Fruit fly (Drosophila melanogaster): ENCODE results near the gene Gmd.

Gmd gene

dm6 chr2L:4981278-4981966 lies 4.6 kb upstream of the Gmd start, which contains the start of the genes CG8892 and CG34126 (continued):
- TF ChIP-seq exex (tag; optimal IDR thresholded peaks at IDR 0.05) (peak; percentile 83), kah (GFP tag; optimal IDR thresholded peaks at IDR 0.05) (peak; percentile 87), fd3F (GFP tag; optimal IDR thresholded peaks at IDR 0.05) (peak; percentile 95), BEAF-32 (GFP tag; optimal IDR thresholded peaks at IDR 0.05) (peak; percentile 68), HmgZ (tag; optimal IDR thresholded peaks at IDR 0.05) (peak; percentile 98), CG32772 (GFP tag; IDR thresholded peaks at IDR 0.05) (peak; percentile 96), CG1529 (GFP tag; optimal IDR thresholded peaks at IDR 0.05) (peak; percentile 94), psq (GFP tag; optimal IDR thresholded peaks at IDR 0.05) (peak; percentile 93), CG4328 (GFP tag; optimal IDR thresholded peaks at IDR 0.05) (peak; percentile 97), CG32532 (GFP tag; IDR thresholded peaks at IDR 0.05) (peak; percentile 96), CG8478 (optimal IDR thresholded peaks at IDR 0.05) (no peak), CG12219 (GFP tag; optimal IDR thresholded peaks at IDR 0.05) (peak; percentile 86), CG10543 (GFP tag; optimal IDR thresholded peaks at IDR 0.05) (peak; percentile 98), CG13775 (GFP tag; optimal IDR thresholded peaks at IDR 0.05) (peak; percentile 99), Mad (GFP tag; optimal IDR thresholded peaks at IDR 0.05) (peak; percentile 97), tup (GFP tag; optimal IDR thresholded peaks at IDR 0.05) (peak; percentile 95), CG12236 (GFP tag; optimal IDR thresholded peaks at IDR 0.05) (peak; percentile 87), da (GFP tag; optimal IDR thresholded peaks at IDR 0.05) (peak; percentile 90), CG17361 (GFP tag; IDR thresholded peaks at IDR 0.05) (peak; percentile 98), D (optimal IDR thresholded peaks at IDR 0.05) (no peak), D (GFP tag; optimal IDR thresholded peaks at IDR 0.05) (peak; percentile 97), Bteb2 (GFP tag; optimal IDR thresholded peaks at IDR 0.05) (peak; percentile 94), jing (GFP tag; optimal IDR thresholded peaks at IDR 0.05) (peak; percentile 95), CG12071 (GFP tag; optimal IDR thresholded peaks at IDR 0.05) (peak; percentile 88), CG15011 (GFP tag; optimal IDR thresholded peaks at IDR 0.05) (peak; percentile 95), fd64A (GFP tag; optimal IDR thresholded peaks at IDR 0.05) (peak; percentile 77), ham (GFP tag; IDR thresholded peaks at IDR 0.05) (peak; percentile 87), CG7928 (GFP tag; optimal IDR thresholded peaks at IDR 0.05) (peak; percentile 77), ems (GFP tag; optimal IDR thresholded peaks at IDR 0.05) (peak; percentile 96), btn (GFP tag; optimal IDR thresholded peaks at IDR 0.05) (peak; percentile 64), Abd-B (GFP tag; optimal IDR thresholded peaks at IDR 0.05) (peak; percentile 99), BtbVII (GFP tag; optimal IDR thresholded peaks at IDR 0.05) (peak; percentile 97), br (optimal IDR thresholded peaks at IDR 0.05) (no peak), luna (GFP tag; optimal IDR thresholded peaks at IDR 0.05) (peak; percentile 87), CG17385 (GFP tag; optimal IDR thresholded peaks at IDR 0.05) (peak; percentile 93), pho (GFP tag; optimal IDR thresholded peaks at IDR 0.05) (peak; percentile 97), ssp (GFP tag; IDR thresholded peaks at IDR 0.05) (peak; percentile 93), Mrtf (GFP tag; IDR thresholded peaks at IDR 0.05) (peak; percentile 96), Lhr (GFP tag; optimal IDR thresholded peaks at IDR 0.05) (peak; percentile 89), sim (GFP tag; IDR thresholded peaks at IDR 0.05) (peak; percentile 87), ttk (GFP tag; IDR thresholded peaks at IDR 0.05) (peak; percentile 93), CG9932 (GFP tag; IDR thresholded peaks at IDR 0.05) (peak; percentile 99), CG14965 (GFP tag; optimal IDR thresholded peaks at IDR 0.05; ENCODE audit: borderline replicate concordance) (peak; percentile 61), gsb (GFP tag; IDR thresholded peaks at IDR 0.05) (peak; percentile 91), Dip3 (GFP tag; optimal IDR thresholded peaks at IDR 0.05) (peak; percentile 98), corto (GFP tag; optimal IDR thresholded peaks at IDR 0.05) (peak; percentile 95), CG15696 (tag; optimal IDR thresholded peaks at IDR 0.05) (peak; percentile 98), CG5245 (GFP tag; optimal IDR thresholded peaks at IDR 0.05) (peak; percentile 96), z (GFP tag; IDR thresholded peaks at IDR 0.05) (no peak), dmrt99B (tag; optimal IDR thresholded peaks at IDR 0.05) (peak; percentile 95), zen (tag; optimal IDR thresholded peaks at IDR 0.05) (peak; percentile 96)

Measured in whole organism, embryonic.